Worm (Caenorhabditis elegans) whole organism, late embryonic: ENCODE results near the gene D1054.9.

Experiments
- F13H6.1 ChIP-seq: sonication (generic microtip); optimal IDR thresholded peaks from 2 replicates; lab custom pipeline; 2016; ENCODE audit warnings: missing genetic modification characterization, missing compliant biosample characterization
- K09A11.1 ChIP-seq: sonication (generic microtip); optimal IDR thresholded peaks from 2 replicates; lab custom pipeline; 2017; ENCODE audit warnings: antibody characterized with exemption, mild to moderate bottlenecking, missing genetic modification characterization, missing compliant biosample characterization; ENCODE audit not compliant: insufficient read depth
- ama-1 ChIP-seq: fragments of 150-350 bp; optimal IDR thresholded peaks from 2 replicates; lab custom pipeline; 2014
- ceh-30 ChIP-seq: fragments of 150-350 bp; optimal IDR thresholded peaks from 2 replicates; lab custom pipeline; 2014; ENCODE audit warnings: missing biosample characterization, missing genetic modification characterization
- elt-4 ChIP-seq: sonication (generic microtip); optimal IDR thresholded peaks from 2 replicates; lab custom pipeline; 2016; ENCODE audit warnings: missing genetic modification characterization, missing compliant biosample characterization
- ets-4 ChIP-seq: sonication (generic microtip); optimal IDR thresholded peaks from 2 replicates; lab custom pipeline; 2016; ENCODE audit warnings: missing genetic modification characterization, missing compliant biosample characterization
- fax-1 ChIP-seq: sonication (generic microtip); optimal IDR thresholded peaks from 2 replicates; lab custom pipeline; 2016; ENCODE audit warnings: missing genotype, missing genetic modification characterization, missing compliant biosample characterization
- hlh-30 ChIP-seq: sonication (generic microtip); optimal IDR thresholded peaks from 2 replicates; lab custom pipeline; 2017; ENCODE audit warnings: antibody characterized with exemption, missing genetic modification characterization, missing compliant biosample characterization; ENCODE audit not compliant: insufficient read depth
- madf-2 ChIP-seq: sonication (generic microtip); optimal IDR thresholded peaks from 2 replicates; lab custom pipeline; 2017; ENCODE audit warnings: missing genetic modification characterization, missing compliant biosample characterization
- nhr-11 ChIP-seq: fragments of 150-350 bp; optimal IDR thresholded peaks from 2 replicates; lab custom pipeline; 2014; ENCODE audit warnings: missing biosample characterization, missing genetic modification characterization
- syd-9 ChIP-seq: sonication (generic microtip); optimal IDR thresholded peaks from 2 replicates; lab custom pipeline; 2016; ENCODE audit warnings: mild to moderate bottlenecking, missing genetic modification characterization, moderate library complexity, missing compliant biosample characterization
- tbx-2 ChIP-seq: sonication (generic microtip); optimal IDR thresholded peaks from 2 replicates; lab custom pipeline; 2016; ENCODE audit warnings: missing genetic modification characterization, missing compliant biosample characterization
- tbx-7 ChIP-seq: sonication (generic microtip); optimal IDR thresholded peaks from 2 replicates; lab custom pipeline; 2016; ENCODE audit warnings: missing genotype, missing genetic modification characterization, missing compliant biosample characterization
- ztf-16 ChIP-seq: sonication (generic microtip); optimal IDR thresholded peaks from 2 replicates; lab custom pipeline; 2017; ENCODE audit warnings: missing genetic modification characterization, missing compliant biosample characterization

DNA sequence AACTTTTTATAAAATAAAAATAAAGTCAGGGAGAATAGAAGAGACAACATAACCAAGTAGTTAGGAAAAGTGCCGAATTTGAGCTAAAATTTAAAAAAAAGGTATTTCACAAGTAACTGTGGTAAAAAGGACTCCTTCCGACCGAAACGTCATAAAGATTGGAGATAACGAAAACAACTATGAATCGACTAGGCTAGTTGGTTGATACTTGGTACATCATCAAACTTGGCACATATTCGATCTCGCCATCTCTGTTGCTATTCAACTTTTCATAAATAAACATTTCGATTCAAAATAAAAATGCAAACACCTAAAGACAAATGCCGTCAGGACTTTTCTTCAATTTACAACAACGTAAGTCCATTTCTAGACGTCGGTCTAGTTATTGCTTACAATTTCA, 20.9 kb upstream of the D1054.9 start, which contains the start of gene C29A12.22:
- TF ChIP-seq ceh-30 (tag; lab: Kevin White, UChicago) (no peak), F13H6.1 (no peak), elt-4 (tag; lab: Kevin White, UChicago) (no peak), hlh-30 (tag; lab: Kevin White, UChicago) (no peak), nhr-11 (tag; lab: Kevin White, UChicago) (no peak), tbx-2 (tag; lab: Kevin White, UChicago) (no peak), madf-2 (tag; lab: Kevin White, UChicago) (no peak), ets-4 (tag; lab: Kevin White, UChicago) (no peak), syd-9 (tag; lab: Kevin White, UChicago) (no peak), fax-1 (tag; lab: Kevin White, UChicago) (no peak), K09A11.1 (tag; lab: Kevin White, UChicago) (no peak), tbx-7 (tag; lab: Kevin White, UChicago) (no peak), ama-1 (no peak), ztf-16 (tag; lab: Kevin White, UChicago) (no peak)
